Worm (Caenorhabditis elegans): ENCODE data around the gene ran-2.

Gene ran-2

DNA sequence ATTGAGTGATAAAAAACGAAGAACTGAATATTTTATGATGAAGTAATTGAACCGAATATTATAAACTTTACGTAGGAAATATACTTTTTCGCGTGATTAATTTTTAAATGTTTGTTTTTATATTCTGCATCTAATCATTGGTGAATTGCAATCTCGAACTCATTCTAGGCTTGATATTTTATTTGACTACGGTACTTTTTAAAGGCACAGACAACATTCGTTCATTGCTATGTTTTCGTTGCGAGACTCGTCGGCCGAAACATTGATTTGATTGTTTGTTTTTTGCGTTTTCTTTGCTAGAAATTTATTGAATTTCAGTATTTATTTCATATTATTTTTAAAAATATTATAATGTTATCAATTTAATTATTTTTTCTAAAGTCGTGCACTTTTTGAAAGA is 44.4 kb downstream of the ran-2 start, which contains the start of gene C06G4.4:
Gene C06G4.4 (minus strand): TSS at position 36 of the 400 bp plus-strand sequence.
- TF ChIP-seq dmd-4 (tag; optimal IDR thresholded peaks at IDR 0.05; ENCODE audit: borderline replicate concordance) (no peak), pha-2 (tag; optimal IDR thresholded peaks at IDR 0.05) (no peak), ceh-48 (tag; optimal IDR thresholded peaks at IDR 0.05) (no peak), C38D4.7 (GFP tag; optimal IDR thresholded peaks at IDR 0.05) (no peak), fkh-6 (tag; optimal IDR thresholded peaks at IDR 0.05) (no peak), elt-2 (tag; optimal IDR thresholded peaks at IDR 0.05) (no peak), ceh-2 (tag; optimal IDR thresholded peaks at IDR 0.05) (no peak), rnt-1 (tag; optimal IDR thresholded peaks at IDR 0.05) (no peak)

DNA sequence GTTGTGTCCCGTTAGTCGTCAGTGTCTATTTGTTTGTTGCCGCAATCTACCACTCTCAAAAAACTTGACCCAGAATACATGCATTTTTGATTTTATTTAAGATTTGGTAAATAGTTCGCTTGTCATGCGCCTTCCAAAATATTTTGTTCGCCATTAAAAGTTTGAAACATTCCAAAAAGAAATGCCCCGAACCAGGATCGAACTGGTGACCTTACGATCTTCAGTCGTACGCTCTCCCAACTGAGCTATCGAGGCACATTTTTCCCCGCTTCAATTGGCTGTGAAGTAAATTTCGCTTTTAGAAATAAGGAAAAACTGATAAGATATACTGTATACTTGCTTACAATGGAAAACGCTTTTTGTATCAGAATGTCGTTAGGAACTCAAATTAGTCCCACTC is 45.0 kb downstream of the ran-2 start:
- TF ChIP-seq unc-42 (tag; optimal IDR thresholded peaks at IDR 0.05), result no peak
- TF ChIP-seq ceh-22 (tag; optimal IDR thresholded peaks at IDR 0.05), result no peak
- no peak for TF ChIP-seq ceh-31 (tag; optimal IDR thresholded peaks at IDR 0.05)
- TF ChIP-seq eyg-1 (tag; optimal IDR thresholded peaks at IDR 0.05), result no peak
- no peak for TF ChIP-seq elt-4 (tag; optimal IDR thresholded peaks at IDR 0.05)
- no peak for TF ChIP-seq dmd-4 (tag; optimal IDR thresholded peaks at IDR 0.05; ENCODE audit: borderline replicate concordance)
- TF ChIP-seq npax-4 (tag; optimal IDR thresholded peaks at IDR 0.05), result no peak
- TF ChIP-seq pax-1 (tag; optimal IDR thresholded peaks at IDR 0.05), result no peak
- TF ChIP-seq fkh-10 (GFP tag; optimal IDR thresholded peaks at IDR 0.05), result no peak
- TF ChIP-seq ceh-45 (GFP tag; IDR thresholded peaks at IDR 0.05), result no peak
- no peak for TF ChIP-seq hlh-6 (tag; optimal IDR thresholded peaks at IDR 0.05)
- TF ChIP-seq odd-2 (tag; optimal IDR thresholded peaks at IDR 0.05), result no peak
- TF ChIP-seq T23F11.4 (GFP tag; optimal IDR thresholded peaks at IDR 0.05), result no peak
- no peak for TF ChIP-seq lin-11 (tag; optimal IDR thresholded peaks at IDR 0.05)
- TF ChIP-seq Y22D7AL.16 (tag; optimal IDR thresholded peaks at IDR 0.05), result no peak
- TF ChIP-seq sox-4 (tag; optimal IDR thresholded peaks at IDR 0.05), result no peak
- no peak for TF ChIP-seq unc-3 (GFP tag; conservative IDR thresholded peaks at IDR 0.05)
- TF ChIP-seq unc-3 (tag; optimal IDR thresholded peaks at IDR 0.05), result no peak
- no peak for TF ChIP-seq C38D4.7 (GFP tag; optimal IDR thresholded peaks at IDR 0.05)
- TF ChIP-seq pat-9 (tag; optimal IDR thresholded peaks at IDR 0.05), result no peak
- no peak for TF ChIP-seq ceh-48 (tag; optimal IDR thresholded peaks at IDR 0.05)

DNA sequence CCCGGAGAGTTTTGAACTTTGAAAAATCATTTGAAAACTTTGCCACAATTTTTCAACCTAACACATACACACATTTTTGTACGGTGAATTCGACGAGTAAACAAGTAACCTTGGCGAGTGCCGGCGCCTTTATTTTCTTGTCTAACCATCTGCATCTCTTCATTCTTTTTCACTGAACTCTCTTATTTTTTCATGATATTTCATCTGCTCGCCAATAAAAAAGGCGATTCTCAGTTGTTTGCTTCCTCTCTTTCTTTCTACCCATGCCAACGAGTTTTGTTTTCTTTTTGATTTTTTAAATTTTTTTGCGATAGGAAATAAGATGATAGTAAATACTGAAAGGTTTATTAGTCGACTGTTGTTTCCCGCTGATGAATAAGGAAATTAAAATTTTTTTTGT is 45.4 kb downstream of the ran-2 start:
- TF ChIP-seq ceh-48 (tag; optimal IDR thresholded peaks at IDR 0.05) (no peak), K02D7.2 (tag; optimal IDR thresholded peaks at IDR 0.05) (no peak), sox-2 (GFP tag; IDR thresholded peaks at IDR 0.05) (no peak), ceh-9 (tag; optimal IDR thresholded peaks at IDR 0.05) (no peak), lim-6 (tag; optimal IDR thresholded peaks at IDR 0.05) (no peak), ceh-22 (tag; optimal IDR thresholded peaks at IDR 0.05) (no peak), ceh-6 (GFP tag; optimal IDR thresholded peaks at IDR 0.05) (no peak), dmd-4 (tag; optimal IDR thresholded peaks at IDR 0.05; ENCODE audit: borderline replicate concordance) (no peak), fax-1 (tag; optimal IDR thresholded peaks at IDR 0.05) (no peak), ceh-30 (tag; optimal IDR thresholded peaks at IDR 0.05) (no peak), eyg-1 (tag; optimal IDR thresholded peaks at IDR 0.05) (no peak), ahr-1 (tag; optimal IDR thresholded peaks at IDR 0.05) (no peak), pros-1 (tag; optimal IDR thresholded peaks at IDR 0.05) (no peak), nhr-11 (tag; optimal IDR thresholded peaks at IDR 0.05) (no peak), tbx-2 (tag; optimal IDR thresholded peaks at IDR 0.05) (no peak), fkh-10 (GFP tag; optimal IDR thresholded peaks at IDR 0.05) (no peak), ttx-3 (tag; optimal IDR thresholded peaks at IDR 0.05) (no peak), ceh-2 (tag; optimal IDR thresholded peaks at IDR 0.05) (no peak), unc-3 (GFP tag; conservative IDR thresholded peaks at IDR 0.05) (no peak), unc-3 (tag; optimal IDR thresholded peaks at IDR 0.05) (no peak), rnt-1 (tag; optimal IDR thresholded peaks at IDR 0.05) (no peak)

DNA sequence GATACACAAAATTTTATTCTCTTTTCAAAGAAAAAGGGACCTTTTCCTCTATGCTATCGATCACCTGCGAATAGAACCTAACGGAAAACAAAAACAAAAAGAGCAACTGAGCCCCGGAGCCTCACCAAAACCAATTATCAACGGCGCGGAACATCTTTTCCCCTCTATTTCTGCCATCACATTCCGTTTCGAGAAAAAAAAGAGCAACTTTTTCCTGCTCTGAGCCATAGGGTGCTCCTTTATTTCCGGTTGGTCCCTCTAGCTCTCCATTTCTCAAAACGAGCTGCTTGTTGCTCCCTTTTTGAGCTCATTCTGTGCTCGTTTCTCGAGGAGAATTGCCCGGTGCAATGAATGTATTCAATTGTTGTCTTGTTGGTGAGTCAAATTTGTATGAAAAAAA is 46.3 kb downstream of the ran-2 start, which contains the start of gene clp-1:
Gene clp-1 (plus strand): TSS at position 301 of the 400 bp plus-strand sequence.
- TF ChIP-seq nhr-11 (tag; optimal IDR thresholded peaks at IDR 0.05) (no peak), ceh-14 (tag; optimal IDR thresholded peaks at IDR 0.05) (no peak), pax-1 (tag; optimal IDR thresholded peaks at IDR 0.05) (no peak), nhr-232 (tag; optimal IDR thresholded peaks at IDR 0.05) (no peak), T23F11.4 (GFP tag; optimal IDR thresholded peaks at IDR 0.05) (no peak), K02D7.2 (tag; optimal IDR thresholded peaks at IDR 0.05) (no peak), lin-11 (tag; optimal IDR thresholded peaks at IDR 0.05) (no peak), madf-2 (tag; optimal IDR thresholded peaks at IDR 0.05) (no peak), unc-42 (tag; optimal IDR thresholded peaks at IDR 0.05) (no peak), K09A11.1 (tag; optimal IDR thresholded peaks at IDR 0.05; ENCODE audit: insufficient read depth) (no peak), hlh-8 (tag; optimal IDR thresholded peaks at IDR 0.05) (no peak), C38D4.7 (GFP tag; optimal IDR thresholded peaks at IDR 0.05) (no peak), ceh-9 (tag; optimal IDR thresholded peaks at IDR 0.05) (no peak), fkh-10 (GFP tag; optimal IDR thresholded peaks at IDR 0.05) (no peak), ref-2 (tag; optimal IDR thresholded peaks at IDR 0.05) (no peak), gmeb-2 (tag; optimal IDR thresholded peaks at IDR 0.05) (no peak)
